Fruit fly (Drosophila melanogaster) whole organism, embryonic: ENCODE data around the gene CG10550.

Experiments used
- B-H1 ChIP-seq: fragments of 200-800 bp; sonication (Bioruptor generic); IDR thresholded peaks from 3 replicates; pipeline ENCODE4 v1.3.6; 2022; ENCODE audit warnings: missing biosample characterization, missing genetic modification characterization
- BEAF-32 ChIP-seq: fragments of 200-800 bp; sonication (Bioruptor generic); optimal IDR thresholded peaks from 3 replicates; lab custom pipeline; 2017; ENCODE audit warnings: missing biosample characterization, missing genetic modification characterization, mild to moderate bottlenecking, moderate library complexity, missing genetic modification reagents
- C15 ChIP-seq: fragments of 200-800 bp; sonication (Bioruptor generic); IDR thresholded peaks from 3 replicates; pipeline ENCODE4 v1.3.6; 2022; ENCODE audit warnings: missing biosample characterization, missing genetic modification characterization
- CG1024 ChIP-seq: fragments of 200-800 bp; sonication (Bioruptor generic); IDR thresholded peaks from 2 replicates; pipeline ENCODE4 v1.3.6; 2022; ENCODE audit warnings: missing biosample characterization, missing genetic modification characterization
- CG1233 ChIP-seq: fragments of 200-800 bp; sonication (Bioruptor generic); optimal IDR thresholded peaks from 4 replicates; lab custom pipeline; 2018; ENCODE audit warnings: missing biosample characterization, mild to moderate bottlenecking, missing genetic modification characterization
- CG13123 ChIP-seq: fragments of 200-800 bp; sonication (Bioruptor generic); optimal IDR thresholded peaks from 2 replicates; lab custom pipeline; 2016; ENCODE audit warnings: missing biosample characterization, missing genetic modification characterization
- CG1603 ChIP-seq: fragments of 200-800 bp; sonication (Bioruptor generic); optimal IDR thresholded peaks from 2 replicates; lab custom pipeline; 2019; ENCODE audit warnings: missing biosample characterization, mild to moderate bottlenecking, missing genetic modification characterization, moderate library complexity
- CG17802 ChIP-seq: fragments of 200-800 bp; sonication (Bioruptor generic); optimal IDR thresholded peaks from 2 replicates; lab custom pipeline; 2018; ENCODE audit warnings: missing biosample characterization, mild to moderate bottlenecking, missing genetic modification characterization, moderate library complexity
- CG17829 ChIP-seq: fragments of 200-800 bp; optimal IDR thresholded peaks from 2 replicates; lab custom pipeline; 2019; ENCODE audit warnings: missing biosample characterization, mild to moderate bottlenecking, missing genetic modification characterization, moderate library complexity
- CG2116 ChIP-seq: fragments of 200-800 bp; sonication (Bioruptor generic); optimal IDR thresholded peaks from 3 replicates; lab custom pipeline; 2018; ENCODE audit warnings: missing biosample characterization, mild to moderate bottlenecking, missing genetic modification characterization
- CG3065 ChIP-seq: fragments of 200-800 bp; sonication (Bioruptor generic); optimal IDR thresholded peaks from 2 replicates; lab custom pipeline; 2016; ENCODE audit warnings: missing biosample characterization, missing genetic modification characterization
- CG3995 ChIP-seq: fragments of 200-800 bp; sonication (Bioruptor generic); optimal IDR thresholded peaks from 3 replicates; lab custom pipeline; 2016; ENCODE audit warnings: missing biosample characterization, missing genetic modification characterization
- CG4404 ChIP-seq: fragments of 200-800 bp; sonication (Bioruptor generic); IDR thresholded peaks from 2 replicates; pipeline ENCODE4 v1.3.6; 2022; ENCODE audit warnings: missing biosample characterization, missing genetic modification characterization
- CG6689 ChIP-seq: fragments of 200-800 bp; sonication (Bioruptor generic); IDR thresholded peaks from 2 replicates; pipeline ENCODE4 v1.3.6; 2022; ENCODE audit warnings: missing biosample characterization, missing genetic modification characterization
- CG6813 ChIP-seq: fragments of 200-800 bp; sonication (Bioruptor generic); optimal IDR thresholded peaks from 2 replicates; lab custom pipeline; 2017; ENCODE audit warnings: missing biosample characterization, missing genetic modification characterization, mild to moderate bottlenecking, moderate library complexity, missing genetic modification reagents
- CG7786 ChIP-seq: fragments of 200-800 bp; sonication (Bioruptor generic); optimal IDR thresholded peaks from 2 replicates; lab custom pipeline; 2016; ENCODE audit warnings: missing biosample characterization, missing genetic modification characterization
- CG8281 ChIP-seq: fragments of 200-800 bp; sonication (Bioruptor generic); optimal IDR thresholded peaks from 2 replicates; lab custom pipeline; 2018; ENCODE audit warnings: missing biosample characterization, mild to moderate bottlenecking, missing genetic modification characterization, moderate library complexity
- CG9437 ChIP-seq: fragments of 200-800 bp; sonication (Bioruptor generic); optimal IDR thresholded peaks from 2 replicates; lab custom pipeline; 2018; ENCODE audit warnings: missing biosample characterization, mild to moderate bottlenecking, missing genetic modification characterization
- CG9609 ChIP-seq: fragments of 200-800 bp; sonication (Bioruptor generic); optimal IDR thresholded peaks from 3 replicates; lab custom pipeline; 2016; ENCODE audit warnings: missing biosample characterization, missing genetic modification characterization
- CoRest ChIP-seq: fragments of 200-800 bp; sonication (Bioruptor generic); optimal IDR thresholded peaks from 3 replicates; lab custom pipeline; 2018; ENCODE audit warnings: missing biosample characterization, mild to moderate bottlenecking, missing genetic modification characterization, moderate library complexity
- Dbx ChIP-seq: fragments of 200-800 bp; sonication (Bioruptor generic); IDR thresholded peaks from 3 replicates; pipeline ENCODE4 v1.3.6; 2022; ENCODE audit warnings: missing biosample characterization, missing genetic modification characterization
- Ets97D ChIP-seq: fragments of 200-800 bp; sonication (Bioruptor generic); optimal IDR thresholded peaks from 3 replicates; lab custom pipeline; 2016; ENCODE audit warnings: missing biosample characterization, missing genetic modification characterization
- HLH3B ChIP-seq: fragments of 200-800 bp; sonication (Bioruptor generic); IDR thresholded peaks from 2 replicates; pipeline ENCODE4 v1.3.6; 2022; ENCODE audit warnings: missing biosample characterization, missing genetic modification characterization
- Hr51 ChIP-seq, 2 experiments: fragments of 200-800 bp; sonication (Bioruptor generic); optimal IDR thresholded peaks; 2 replicates in 1 of 2; 3 replicates in 1 of 2; lab custom pipeline; 2016 to 2018; ENCODE audit warnings: missing biosample characterization in 2 of 2, missing genetic modification characterization in 2 of 2, mild to moderate bottlenecking in 1 of 2, moderate library complexity in 1 of 2
- Lhr ChIP-seq: fragments of 200-800 bp; sonication (Bioruptor generic); optimal IDR thresholded peaks from 3 replicates; lab custom pipeline; 2017; ENCODE audit warnings: mild to moderate bottlenecking, missing biosample characterization, missing genetic modification reagents, missing genetic modification characterization
- Mrtf ChIP-seq: fragments of 200-800 bp; sonication (Bioruptor generic); IDR thresholded peaks from 3 replicates; pipeline ENCODE4 v1.3.6; 2022; ENCODE audit warnings: missing biosample characterization, missing genetic modification characterization
- Myb ChIP-seq: fragments of 200-800 bp; sonication (Bioruptor generic); optimal IDR thresholded peaks from 2 replicates; lab custom pipeline; 2016; ENCODE audit warnings: missing biosample characterization, missing genetic modification characterization
- NC2β ChIP-seq: fragments of 200-800 bp; sonication (Bioruptor generic); optimal IDR thresholded peaks from 2 replicates; lab custom pipeline; 2016; ENCODE audit warnings: missing biosample characterization, missing genetic modification characterization
- Nf-YC ChIP-seq: fragments of 200-800 bp; optimal IDR thresholded peaks from 3 replicates; lab custom pipeline; 2019; ENCODE audit warnings: missing biosample characterization, mild to moderate bottlenecking, missing genetic modification characterization, moderate library complexity
- Optix ChIP-seq: fragments of 200-800 bp; sonication (Bioruptor generic); IDR thresholded peaks from 3 replicates; pipeline ENCODE4 v1.3.6; 2022; ENCODE audit warnings: missing biosample characterization, missing genetic modification characterization
- Tbp ChIP-seq: fragments of >200 bp; optimal IDR thresholded peaks from 2 replicates; lab custom pipeline; 2018; ENCODE audit warnings: missing biosample characterization, missing genetic modification characterization
- amos ChIP-seq: fragments of 200-800 bp; sonication (Bioruptor generic); IDR thresholded peaks from 2 replicates; pipeline ENCODE4 v1.3.6; 2022; ENCODE audit warnings: missing biosample characterization, missing genetic modification characterization; ENCODE audit not compliant: partially characterized antibody
- ato ChIP-seq: fragments of 200-800 bp; sonication (Bioruptor generic); IDR thresholded peaks from 2 replicates; pipeline ENCODE4 v1.3.6; 2022; ENCODE audit warnings: missing biosample characterization, missing genetic modification characterization; ENCODE audit not compliant: partially characterized antibody
- ci ChIP-seq: fragments of 200-800 bp; sonication (Bioruptor generic); IDR thresholded peaks from 3 replicates; pipeline ENCODE4 v1.3.6; 2022; ENCODE audit warnings: missing biosample characterization, missing genetic modification characterization
- cwo ChIP-seq: fragments of 200-800 bp; sonication (Bioruptor generic); optimal IDR thresholded peaks from 3 replicates; lab custom pipeline; 2017; ENCODE audit warnings: missing biosample characterization, missing genetic modification characterization, mild to moderate bottlenecking, moderate library complexity, missing genetic modification reagents
- dpn ChIP-seq, 2 experiments: fragments of 200-800 bp; sonication (Bioruptor generic); optimal IDR thresholded peaks; 3 replicates each; lab custom pipeline; 2016; ENCODE audit warnings: missing biosample characterization in 2 of 2, missing genetic modification characterization in 2 of 2
- hb ChIP-seq: fragments of 200-800 bp; sonication (Bioruptor generic); IDR thresholded peaks from 3 replicates; pipeline ENCODE4 v1.3.6; 2022; ENCODE audit warnings: missing biosample characterization, missing genetic modification characterization; ENCODE audit not compliant: partially characterized antibody
- hkb ChIP-seq, 2 experiments: fragments of 200-800 bp in 1 of 2; fragments of >200 bp in 1 of 2; sonication (Bioruptor generic) in 1 of 2; IDR thresholded peaks in 1 of 2; optimal IDR thresholded peaks in 1 of 2; 2 replicates each; pipeline versions ENCODE4 v1.3.6 to Lab custom; 2017 to 2022; ENCODE audit warnings: missing biosample characterization in 1 of 2, missing genetic modification characterization in 1 of 2
- hth ChIP-seq: fragments of >200 bp; optimal IDR thresholded peaks from 2 replicates; lab custom pipeline; 2017; ENCODE audit warnings: inconsistent platforms
- kah ChIP-seq: fragments of 200-800 bp; sonication (Bioruptor generic); optimal IDR thresholded peaks from 2 replicates; lab custom pipeline; 2018; ENCODE audit warnings: missing biosample characterization, mild to moderate bottlenecking, missing genetic modification characterization
- kay ChIP-seq: fragments of 200-800 bp; sonication (Bioruptor generic); optimal IDR thresholded peaks from 2 replicates; lab custom pipeline; 2016; ENCODE audit warnings: missing biosample characterization, missing genetic modification characterization
- nmo ChIP-seq: fragments of 200-800 bp; sonication (Bioruptor generic); optimal IDR thresholded peaks from 2 replicates; lab custom pipeline; 2018; ENCODE audit warnings: missing biosample characterization, mild to moderate bottlenecking, missing genetic modification characterization, moderate library complexity
- phol ChIP-seq: fragments of 200-800 bp; sonication (Bioruptor generic); optimal IDR thresholded peaks from 3 replicates; lab custom pipeline; 2018; ENCODE audit warnings: missing biosample characterization, mild to moderate bottlenecking, missing genetic modification characterization, moderate library complexity
- pum ChIP-seq: fragments of 200-800 bp; sonication (Bioruptor generic); optimal IDR thresholded peaks from 2 replicates; lab custom pipeline; 2016; ENCODE audit warnings: missing biosample characterization, missing genetic modification characterization
- scrt ChIP-seq: fragments of 200-800 bp; sonication (Bioruptor generic); optimal IDR thresholded peaks from 2 replicates; lab custom pipeline; 2018; ENCODE audit warnings: missing biosample characterization, mild to moderate bottlenecking, missing genetic modification characterization, moderate library complexity
- sens-2 ChIP-seq: fragments of 200-800 bp; sonication (Bioruptor generic); IDR thresholded peaks from 2 replicates; pipeline ENCODE4 v1.3.6; 2022; ENCODE audit warnings: missing biosample characterization, missing genetic modification characterization
- ssp ChIP-seq: fragments of 200-800 bp; sonication (Bioruptor generic); IDR thresholded peaks from 2 replicates; pipeline ENCODE4 v1.3.6; 2022; ENCODE audit warnings: missing biosample characterization, missing genetic modification characterization
- unc-4 ChIP-seq: fragments of 200-800 bp; sonication (Bioruptor generic); IDR thresholded peaks from 2 replicates; pipeline ENCODE4 v1.3.6; 2022; ENCODE audit warnings: missing biosample characterization, missing genetic modification characterization; ENCODE audit not compliant: partially characterized antibody
- z ChIP-seq: fragments of 200-800 bp; sonication (Bioruptor generic); IDR thresholded peaks from 3 replicates; pipeline ENCODE4 v1.3.6; 2022; ENCODE audit warnings: missing biosample characterization, missing genetic modification characterization

Gene CG10550

DNA sequence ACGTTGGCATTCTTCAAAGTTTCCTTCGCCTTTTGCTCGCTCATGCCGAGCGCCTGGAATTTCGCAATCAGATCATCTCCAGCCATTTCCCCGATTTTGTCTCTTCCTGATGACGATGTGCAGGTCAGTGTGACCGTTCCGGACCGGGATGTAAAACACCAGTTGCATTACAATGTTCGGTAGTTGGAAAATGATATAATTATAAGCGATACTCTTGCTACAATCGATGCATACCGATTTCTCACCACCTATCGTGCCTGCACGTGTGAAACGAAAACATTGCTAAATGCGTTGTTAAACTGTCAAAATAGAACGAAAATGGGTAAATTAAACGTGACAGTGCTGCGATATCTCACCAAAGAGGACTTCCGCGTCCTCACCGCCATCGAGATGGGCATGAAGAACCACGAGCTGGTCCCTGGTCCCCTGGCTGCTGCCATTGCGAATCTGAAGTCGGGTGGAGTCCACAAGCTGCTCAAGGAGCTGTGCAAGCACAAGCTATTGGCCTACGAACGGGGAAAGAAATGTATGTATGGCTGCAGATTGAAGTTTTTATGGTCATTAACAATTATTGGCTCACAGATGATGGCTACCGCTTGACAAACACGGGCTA is 42.5 kb downstream of the CG10550 start, which contains the start of the genes GlnRS and RIOK2 (continued):
- TF ChIP-seq Lhr (GFP tag; lab: Kevin White, UChicago) (peak; percentile 64), BEAF-32 (GFP tag; lab: Kevin White, UChicago) (peak; percentile 97), Hr51 (GFP tag; optimal IDR thresholded peaks at IDR 0.05; lab: Kevin White, UChicago) (no peak), sens-2 (GFP tag; lab: Robert Waterston, UW) (no peak), nmo (GFP tag; lab: Kevin White, UChicago) (peak; percentile 71), Myb (GFP tag; lab: Kevin White, UChicago) (peak; percentile 60), amos (GFP tag; lab: Robert Waterston, UW) (peak; percentile 97), phol (tag; lab: Kevin White, UChicago) (peak; percentile 69), kay (GFP tag; lab: Kevin White, UChicago) (peak; percentile 68), ato (peak; percentile 90), ssp (GFP tag; lab: Robert Waterston, UW) (peak; percentile 100), CG9609 (GFP tag; lab: Kevin White, UChicago) (peak; percentile 16), CG1024 (GFP tag; lab: Robert Waterston, UW) (peak; percentile 88), ci (GFP tag; lab: Robert Waterston, UW) (no peak; the same call in 2 of the 3 replicates), CoRest (tag; lab: Kevin White, UChicago) (no peak), unc-4 (GFP tag; lab: Robert Waterston, UW) (peak; percentile 97), Optix (GFP tag; lab: Robert Waterston, UW) (no peak), hb (GFP tag; lab: Robert Waterston, UW) (peak; percentile 93), scrt (peak; percentile 95), hth (no peak), Dbx (GFP tag; lab: Robert Waterston, UW) (peak; percentile 60; the same call in 2 of the 3 replicates), CG2116 (GFP tag; lab: Kevin White, UChicago) (peak; percentile 85), CG17829 (peak; percentile 59), CG13123 (no peak), kah (GFP tag; lab: Kevin White, UChicago) (peak; percentile 44), CG17802 (tag; lab: Kevin White, UChicago) (peak; percentile 92), cwo (GFP tag; lab: Kevin White, UChicago) (peak; percentile 96), Mrtf (GFP tag; lab: Robert Waterston, UW) (no peak), B-H1 (no peak), dpn (GFP tag; optimal IDR thresholded peaks at IDR 0.05; lab: Kevin White, UChicago) (peak in 1 of 2 experiments; percentile 18), NC2β (peak; percentile 45), CG1603 (peak; percentile 94), CG9437 (GFP tag; lab: Kevin White, UChicago) (no peak)

dm6 chr3R:25262322-25262761 is 45.8 kb downstream of the CG10550 start, which contains the start of the genes Kdsr and CG11858:
Gene Kdsr, minus strand, starts transcription at chr3R:25262498.
Gene CG11858, plus strand, starts transcription at chr3R:25262741.
- TF ChIP-seq CG1233 (GFP tag; lab: Kevin White, UChicago) (peak; percentile 25), CG6813 (GFP tag; lab: Kevin White, UChicago) (no peak), Tbp (GFP tag; lab: Kevin White, UChicago) (no peak), Ets97D (GFP tag; lab: Kevin White, UChicago) (peak; percentile 71), Nf-YC (tag; lab: Kevin White, UChicago) (peak; percentile 60), pum (GFP tag; lab: Kevin White, UChicago) (peak; percentile 45), CG8281 (tag; lab: Kevin White, UChicago) (peak; percentile 7), CG7786 (GFP tag; lab: Kevin White, UChicago) (peak; percentile 52), hkb (optimal IDR thresholded peaks at IDR 0.05; lab: Kevin White, UChicago) (peak; percentile 29), hkb (GFP tag; IDR thresholded peaks at IDR 0.05; lab: Robert Waterston, UW) (peak; percentile 66), HLH3B (GFP tag; lab: Robert Waterston, UW) (peak; percentile 21; the same call in 1 of the 2 replicates), CG4404 (GFP tag; lab: Robert Waterston, UW) (peak; percentile 47; the same call in 1 of the 2 replicates), CG3065 (GFP tag; lab: Kevin White, UChicago) (no peak), hth (no peak), phol (tag; lab: Kevin White, UChicago) (peak; percentile 75), CG6689 (peak; percentile 63), z (GFP tag; lab: Robert Waterston, UW) (0 out of 3 replicates have a peak, but pooled peaks have one; percentile 29), C15 (GFP tag; lab: Robert Waterston, UW) (no peak), CG3995 (peak; percentile 4)
